Fruit fly (Drosophila melanogaster) whole organism, embryonic: ENCODE measurements around the gene CG33267.

Experiments used
- Atf-2 ChIP-seq: fragments of 200-800 bp; sonication (Bioruptor generic); optimal IDR thresholded peaks from 2 replicates; lab custom pipeline; 2016; ENCODE audit warnings: missing biosample characterization, missing genetic modification characterization
- BEAF-32 ChIP-seq: fragments of 200-800 bp; sonication (Bioruptor generic); optimal IDR thresholded peaks from 3 replicates; lab custom pipeline; 2017; ENCODE audit warnings: missing biosample characterization, missing genetic modification characterization, mild to moderate bottlenecking, moderate library complexity, missing genetic modification reagents
- CG11560 ChIP-seq: fragments of 200-800 bp; sonication (Bioruptor generic); IDR thresholded peaks from 3 replicates; pipeline ENCODE4 v1.3.6; 2022; ENCODE audit warnings: missing biosample characterization, missing genetic modification characterization
- CG12104 ChIP-seq: fragments of 200-800 bp; sonication (Bioruptor generic); optimal IDR thresholded peaks from 3 replicates; lab custom pipeline; 2016; ENCODE audit warnings: missing biosample characterization, missing genetic modification characterization
- CG14441 ChIP-seq: fragments of 200-800 bp; sonication (Bioruptor generic); IDR thresholded peaks from 2 replicates; pipeline ENCODE4 v1.3.6; 2022; ENCODE audit warnings: missing biosample characterization, missing genetic modification characterization
- CG15073 ChIP-seq: fragments of 200-800 bp; sonication (Bioruptor generic); optimal IDR thresholded peaks from 2 replicates; lab custom pipeline; 2016; ENCODE audit warnings: missing biosample characterization, missing genetic modification characterization
- CG17328 ChIP-seq: fragments of 200-800 bp; sonication (Bioruptor generic); IDR thresholded peaks from 2 replicates; pipeline ENCODE4 v1.3.6; 2022; ENCODE audit warnings: missing biosample characterization, missing genetic modification characterization
- CG17385 ChIP-seq: fragments of 200-800 bp; sonication (Bioruptor generic); optimal IDR thresholded peaks from 3 replicates; lab custom pipeline; 2018; ENCODE audit warnings: missing biosample characterization, mild to moderate bottlenecking, missing genetic modification characterization
- CG17612 ChIP-seq: fragments of 200-800 bp; sonication (Bioruptor generic); IDR thresholded peaks from 2 replicates; pipeline ENCODE4 v1.3.6; 2022; ENCODE audit warnings: missing biosample characterization, missing genetic modification characterization
- CG18262 ChIP-seq: fragments of 200-800 bp; optimal IDR thresholded peaks from 3 replicates; lab custom pipeline; 2019; ENCODE audit warnings: missing biosample characterization, mild to moderate bottlenecking, missing genetic modification characterization, moderate library complexity
- CG18619 ChIP-seq: fragments of 200-800 bp; sonication (Bioruptor generic); optimal IDR thresholded peaks from 3 replicates; lab custom pipeline; 2017; ENCODE audit warnings: missing biosample characterization, mild to moderate bottlenecking, missing genetic modification characterization
- CG2678 ChIP-seq: fragments of 200-800 bp; sonication (Bioruptor generic); optimal IDR thresholded peaks from 3 replicates; lab custom pipeline; 2019; ENCODE audit warnings: missing biosample characterization, mild to moderate bottlenecking, missing genetic modification characterization, moderate library complexity
- CG32772 ChIP-seq: fragments of 200-800 bp; sonication (Bioruptor generic); IDR thresholded peaks from 2 replicates; pipeline ENCODE4 v1.3.6; 2022; ENCODE audit warnings: missing biosample characterization, missing genetic modification characterization
- CG7839 ChIP-seq: fragments of 200-800 bp; sonication (Bioruptor generic); optimal IDR thresholded peaks from 3 replicates; lab custom pipeline; 2018; ENCODE audit warnings: missing biosample characterization, mild to moderate bottlenecking, missing genetic modification characterization, moderate library complexity
- CG8281 ChIP-seq: fragments of 200-800 bp; sonication (Bioruptor generic); optimal IDR thresholded peaks from 2 replicates; lab custom pipeline; 2018; ENCODE audit warnings: missing biosample characterization, mild to moderate bottlenecking, missing genetic modification characterization, moderate library complexity
- CoRest ChIP-seq: fragments of 200-800 bp; sonication (Bioruptor generic); optimal IDR thresholded peaks from 3 replicates; lab custom pipeline; 2018; ENCODE audit warnings: missing biosample characterization, mild to moderate bottlenecking, missing genetic modification characterization, moderate library complexity
- Dek ChIP-seq: fragments of 200-800 bp; sonication (Bioruptor generic); optimal IDR thresholded peaks from 3 replicates; lab custom pipeline; 2019; ENCODE audit warnings: missing biosample characterization, mild to moderate bottlenecking, missing genetic modification characterization, moderate library complexity
- Ets97D ChIP-seq: fragments of 200-800 bp; sonication (Bioruptor generic); optimal IDR thresholded peaks from 3 replicates; lab custom pipeline; 2016; ENCODE audit warnings: missing biosample characterization, missing genetic modification characterization
- Fer2 ChIP-seq: fragments of 200-800 bp; sonication (Bioruptor generic); optimal IDR thresholded peaks from 2 replicates; lab custom pipeline; 2018; ENCODE audit warnings: missing biosample characterization, mild to moderate bottlenecking, missing genetic modification characterization, moderate library complexity
- Fer3 ChIP-seq: fragments of 200-800 bp; sonication (Bioruptor generic); optimal IDR thresholded peaks from 2 replicates; lab custom pipeline; 2018; ENCODE audit warnings: missing biosample characterization, mild to moderate bottlenecking, missing genetic modification characterization, moderate library complexity
- GATAe ChIP-seq: fragments of 200-800 bp; sonication (Bioruptor generic); conservative IDR thresholded peaks from 2 replicates; pipeline ENCODE4 v1.3.6; 2022; ENCODE audit warnings: missing biosample characterization, missing genetic modification characterization
- Hmx ChIP-seq: fragments of 200-800 bp; sonication (Bioruptor generic); optimal IDR thresholded peaks from 2 replicates; lab custom pipeline; 2016; ENCODE audit warnings: missing biosample characterization, missing genetic modification characterization
- NFAT ChIP-seq: fragments of 200-800 bp; sonication (Bioruptor generic); IDR thresholded peaks from 2 replicates; pipeline ENCODE4 v1.3.6; 2022; ENCODE audit warnings: missing biosample characterization, missing genetic modification characterization
- Opbp ChIP-seq: fragments of 200-800 bp; sonication (Bioruptor generic); IDR thresholded peaks from 3 replicates; pipeline ENCODE4 v1.3.6; 2022; ENCODE audit warnings: missing biosample characterization, missing genetic modification characterization; ENCODE audit not compliant: partially characterized antibody
- Rfx ChIP-seq: fragments of 200-800 bp; sonication (Bioruptor generic); IDR thresholded peaks from 2 replicates; pipeline ENCODE4 v1.3.6; 2022; ENCODE audit warnings: missing biosample characterization, missing genetic modification characterization
- Sox100B ChIP-seq: fragments of 200-800 bp; sonication (Bioruptor generic); optimal IDR thresholded peaks from 3 replicates; lab custom pipeline; 2018; ENCODE audit warnings: missing biosample characterization, mild to moderate bottlenecking, missing genetic modification characterization
- abd-A ChIP-seq: fragments of 200-800 bp; sonication (Bioruptor generic); optimal IDR thresholded peaks from 3 replicates; lab custom pipeline; 2019; ENCODE audit warnings: missing biosample characterization, mild to moderate bottlenecking, missing genetic modification characterization, moderate library complexity
- az2 ChIP-seq: fragments of 200-800 bp; sonication (Bioruptor generic); optimal IDR thresholded peaks from 3 replicates; lab custom pipeline; 2016; ENCODE audit warnings: missing biosample characterization, missing genetic modification characterization
- caup ChIP-seq: fragments of 200-800 bp; sonication (Bioruptor generic); optimal IDR thresholded peaks from 3 replicates; lab custom pipeline; 2017; ENCODE audit warnings: missing biosample characterization, mild to moderate bottlenecking, missing genetic modification characterization, moderate library complexity; ENCODE audit not compliant: severe bottlenecking
- chinmo ChIP-seq: fragments of 200-800 bp; sonication (Bioruptor generic); IDR thresholded peaks from 4 replicates; pipeline ENCODE4 v1.3.6; 2022; ENCODE audit warnings: missing biosample characterization, missing genetic modification characterization; ENCODE audit not compliant: partially characterized antibody
- da ChIP-seq: fragments of 200-800 bp; sonication (Bioruptor generic); optimal IDR thresholded peaks from 2 replicates; lab custom pipeline; 2016; ENCODE audit warnings: missing biosample characterization, missing genetic modification characterization
- dan ChIP-seq: fragments of 200-800 bp; sonication (Bioruptor generic); IDR thresholded peaks from 2 replicates; pipeline ENCODE4 v1.3.6; 2022; ENCODE audit warnings: missing biosample characterization, missing genetic modification characterization
- dm ChIP-seq: fragments of 200-800 bp; sonication (Bioruptor generic); optimal IDR thresholded peaks from 3 replicates; lab custom pipeline; 2016; ENCODE audit warnings: missing biosample characterization, missing genetic modification characterization
- fd96Cb ChIP-seq: fragments of 200-800 bp; sonication (Bioruptor generic); optimal IDR thresholded peaks from 2 replicates; lab custom pipeline; 2018; ENCODE audit warnings: missing biosample characterization, mild to moderate bottlenecking, missing genetic modification characterization, moderate library complexity
- gfzf ChIP-seq: fragments of 200-800 bp; sonication (Bioruptor generic); optimal IDR thresholded peaks from 2 replicates; lab custom pipeline; 2016; ENCODE audit warnings: missing biosample characterization, mild to moderate bottlenecking, missing genetic modification characterization, moderate library complexity
- jumu ChIP-seq: fragments of 200-800 bp; sonication (Bioruptor generic); optimal IDR thresholded peaks from 3 replicates; lab custom pipeline; 2016; ENCODE audit warnings: missing biosample characterization, missing genetic modification characterization
- kni ChIP-seq: fragments of 200-800 bp; sonication (Bioruptor generic); optimal IDR thresholded peaks from 3 replicates; lab custom pipeline; 2017; ENCODE audit warnings: mild to moderate bottlenecking, missing biosample characterization, missing genetic modification reagents, missing genetic modification characterization
- knrl ChIP-seq: fragments of 200-800 bp; sonication (Bioruptor generic); IDR thresholded peaks from 3 replicates; pipeline ENCODE4 v1.3.6; 2022; ENCODE audit warnings: missing biosample characterization, missing genetic modification characterization; ENCODE audit not compliant: partially characterized antibody
- lola ChIP-seq, 3 experiments: fragments of >200 bp in 2 of 3; fragments of 200-800 bp in 1 of 3; sonication (Bioruptor generic) in 1 of 3; optimal IDR thresholded peaks; 2 replicates each; lab custom pipeline; 2017 to 2019; ENCODE audit warnings: missing biosample characterization in 3 of 3, missing genetic modification characterization in 3 of 3, mild to moderate bottlenecking in 1 of 3, moderate library complexity in 1 of 3
- nerfin-2 ChIP-seq: fragments of 200-800 bp; sonication (Bioruptor generic); IDR thresholded peaks from 2 replicates; pipeline ENCODE4 v1.3.6; 2022; ENCODE audit warnings: missing biosample characterization, missing genetic modification characterization; ENCODE audit not compliant: partially characterized antibody
- onecut ChIP-seq: fragments of 200-800 bp; sonication (Bioruptor generic); IDR thresholded peaks from 2 replicates; pipeline ENCODE4 v1.3.6; 2022; ENCODE audit warnings: missing biosample characterization, missing genetic modification characterization
- pb ChIP-seq: fragments of 200-800 bp; sonication (Bioruptor generic); optimal IDR thresholded peaks from 3 replicates; lab custom pipeline; 2016; ENCODE audit warnings: missing biosample characterization, missing genetic modification characterization
- pros ChIP-seq: fragments of 200-800 bp; sonication (Bioruptor generic); optimal IDR thresholded peaks from 3 replicates; lab custom pipeline; 2019; ENCODE audit warnings: missing biosample characterization, mild to moderate bottlenecking, missing genetic modification characterization, moderate library complexity
- row ChIP-seq: fragments of 200-800 bp; sonication (Bioruptor generic); IDR thresholded peaks from 3 replicates; pipeline ENCODE4 v1.3.6; 2022; ENCODE audit warnings: missing biosample characterization, missing genetic modification characterization
- sens-2 ChIP-seq: fragments of 200-800 bp; sonication (Bioruptor generic); IDR thresholded peaks from 2 replicates; pipeline ENCODE4 v1.3.6; 2022; ENCODE audit warnings: missing biosample characterization, missing genetic modification characterization
- shn ChIP-seq: fragments of 200-800 bp; sonication (Bioruptor generic); optimal IDR thresholded peaks from 3 replicates; lab custom pipeline; 2016; ENCODE audit warnings: missing biosample characterization, missing genetic modification characterization
- sqz ChIP-seq: fragments of 200-800 bp; sonication (Bioruptor generic); optimal IDR thresholded peaks from 3 replicates; lab custom pipeline; 2018; ENCODE audit warnings: missing biosample characterization, mild to moderate bottlenecking, missing genetic modification characterization
- ssp ChIP-seq: fragments of 200-800 bp; sonication (Bioruptor generic); IDR thresholded peaks from 2 replicates; pipeline ENCODE4 v1.3.6; 2022; ENCODE audit warnings: missing biosample characterization, missing genetic modification characterization
- toy ChIP-seq: fragments of 200-800 bp; sonication (Bioruptor generic); IDR thresholded peaks from 2 replicates; pipeline ENCODE4 v1.3.6; 2022; ENCODE audit warnings: missing biosample characterization, missing genetic modification characterization
- unpg ChIP-seq: fragments of 200-800 bp; sonication (Bioruptor generic); optimal IDR thresholded peaks from 3 replicates; lab custom pipeline; 2018; ENCODE audit warnings: missing biosample characterization, mild to moderate bottlenecking, missing genetic modification characterization, moderate library complexity
- wor ChIP-seq: fragments of 200-800 bp; sonication (Bioruptor generic); IDR thresholded peaks from 2 replicates; pipeline ENCODE4 v1.3.6; 2022; ENCODE audit warnings: missing biosample characterization, missing genetic modification characterization

Gene CG33267

dm6 chr3L:11540330-11540702 is 24.0 kb upstream of the CG33267 start (continued):
- TF ChIP-seq CG17612 (GFP tag; lab: Robert Waterston, UW), result no peak
- no peak for TF ChIP-seq pb (GFP tag; lab: Kevin White, UChicago)
- peak; percentile 53; the same call in 1 of the 2 replicates for TF ChIP-seq Rfx
- TF ChIP-seq ssp (GFP tag; lab: Robert Waterston, UW), result no peak
- TF ChIP-seq CG18619 (GFP tag; lab: Kevin White, UChicago), result peak; percentile 25
- no peak for TF ChIP-seq NFAT (GFP tag; lab: Robert Waterston, UW)
- peak; percentile 38 for TF ChIP-seq unpg (GFP tag; lab: Kevin White, UChicago)
- no peak for TF ChIP-seq nerfin-2 (GFP tag; lab: Robert Waterston, UW)
- peak; percentile 3; the same call in 1 of the 4 replicates for TF ChIP-seq chinmo (GFP tag; lab: Robert Waterston, UW)
- TF ChIP-seq knrl (GFP tag; lab: Robert Waterston, UW), result no peak
- TF ChIP-seq da (GFP tag; lab: Kevin White, UChicago), result no peak
- peak in 1 of 3 experiments; percentile 12 for TF ChIP-seq lola (GFP tag; optimal IDR thresholded peaks at IDR 0.05; lab: Kevin White, UChicago)
- no peak for TF ChIP-seq dan (GFP tag; lab: Robert Waterston, UW)
- no peak for TF ChIP-seq CG12104
- TF ChIP-seq Dek (tag; lab: Kevin White, UChicago), result no peak
- TF ChIP-seq jumu, result no peak
- no peak for TF ChIP-seq sqz (GFP tag; lab: Kevin White, UChicago)
- TF ChIP-seq Fer3 (tag; lab: Kevin White, UChicago), result peak; percentile 23
- TF ChIP-seq dm (GFP tag; lab: Kevin White, UChicago), result no peak
- TF ChIP-seq BEAF-32 (GFP tag; lab: Kevin White, UChicago), result no peak
- no peak for TF ChIP-seq Hmx (GFP tag; lab: Kevin White, UChicago)
- peak; percentile 44 for TF ChIP-seq CG2678 (tag; lab: Kevin White, UChicago)
- no peak for TF ChIP-seq Atf-2 (GFP tag; lab: Kevin White, UChicago)
- TF ChIP-seq CG17385 (GFP tag; lab: Kevin White, UChicago), result peak; percentile 17
- TF ChIP-seq Fer2 (tag; lab: Kevin White, UChicago), result no peak
- TF ChIP-seq caup (GFP tag; lab: Kevin White, UChicago), result peak; percentile 43
- no peak for TF ChIP-seq shn
- no peak for TF ChIP-seq GATAe (GFP tag; lab: Robert Waterston, UW)
- TF ChIP-seq CG15073, result no peak
- TF ChIP-seq CG32772 (GFP tag; lab: Robert Waterston, UW), result no peak
- no peak for TF ChIP-seq toy (GFP tag; lab: Robert Waterston, UW)
- TF ChIP-seq CG17328 (GFP tag; lab: Robert Waterston, UW), result no peak
- no peak for TF ChIP-seq fd96Cb (tag; lab: Kevin White, UChicago)
- no peak for TF ChIP-seq CG14441
- TF ChIP-seq onecut (GFP tag; lab: Robert Waterston, UW), result peak; percentile 29; the same call in 1 of the 2 replicates
- TF ChIP-seq CG11560 (tag; lab: Robert Waterston, UW), result no peak
- TF ChIP-seq az2 (GFP tag; lab: Kevin White, UChicago), result no peak
- no peak for TF ChIP-seq Opbp (GFP tag; lab: Robert Waterston, UW)
- TF ChIP-seq wor, result no peak
- no peak for TF ChIP-seq CG8281 (tag; lab: Kevin White, UChicago)
- TF ChIP-seq CG7839 (tag; lab: Kevin White, UChicago), result no peak
- no peak for TF ChIP-seq row (GFP tag; lab: Robert Waterston, UW)
- TF ChIP-seq Sox100B, result peak; percentile 49
- TF ChIP-seq sens-2 (GFP tag; lab: Robert Waterston, UW), result no peak
- TF ChIP-seq Ets97D (GFP tag; lab: Kevin White, UChicago), result no peak
- TF ChIP-seq gfzf (GFP tag; lab: Kevin White, UChicago), result no peak
- TF ChIP-seq pros (GFP tag; lab: Kevin White, UChicago), result no peak
- peak; percentile 5 for TF ChIP-seq CoRest (tag; lab: Kevin White, UChicago)
- TF ChIP-seq kni (GFP tag; lab: Kevin White, UChicago), result peak; percentile 78
- TF ChIP-seq abd-A (tag; lab: Kevin White, UChicago), result no peak
- TF ChIP-seq CG18262 (tag; lab: Kevin White, UChicago), result peak; percentile 20
